Worm (Caenorhabditis elegans) whole organism, L4/young adult: ENCODE data around the gene phf-30.

Experiments used
- W03F9.2 ChIP-seq: fragments of 150-350 bp; optimal IDR thresholded peaks from 2 replicates; lab custom pipeline; 2014; ENCODE audit warnings: missing biosample characterization, missing genetic modification characterization
- dao-5 ChIP-seq: sonication (generic microtip); optimal IDR thresholded peaks from 2 replicates; lab custom pipeline; 2016; ENCODE audit warnings: missing genotype, missing genetic modification characterization, moderate library complexity, missing compliant biosample characterization
- him-1 ChIP-seq: sonication (generic microtip); optimal IDR thresholded peaks from 2 replicates; lab custom pipeline; 2016; ENCODE audit warnings: missing genotype, missing genetic modification reagents, missing genetic modification characterization, missing compliant biosample characterization

Gene phf-30

ce11 chrV:8513361-8513760, 44.5 kb downstream of the phf-30 start, which contains the start of gene F45F2.9:
Gene F45F2.9 (minus strand): TSS chrV:8513461.
- TF ChIP-seq W03F9.2 (tag; lab: Kevin White, UChicago) (no peak), dao-5 (no peak), him-1 (tag; lab: Kevin White, UChicago) (no peak)

- TF ChIP-seq W03F9.2 (tag; lab: Kevin White, UChicago): no peak
- no peak for TF ChIP-seq him-1 (tag; lab: Kevin White, UChicago)
- TF ChIP-seq dao-5: no peak
These were observed 47.6 kb downstream of the phf-30 start for ce11 chrV:8516426-8516825.

- TF ChIP-seq him-1 (tag; lab: Kevin White, UChicago) (no peak), W03F9.2 (tag; lab: Kevin White, UChicago) (no peak), dao-5 (no peak)
These were observed 48.9 kb downstream of the phf-30 start for ce11 chrV:8517711-8518110.

ce11 chrV:8518283-8518682, 49.4 kb downstream of the phf-30 start:
- TF ChIP-seq him-1 (tag; lab: Kevin White, UChicago) (no peak), dao-5 (no peak)

- no peak for TF ChIP-seq him-1 (tag; lab: Kevin White, UChicago)
- no peak for TF ChIP-seq dao-5
- TF ChIP-seq W03F9.2 (tag; lab: Kevin White, UChicago): no peak
These were observed 50.1 kb downstream of the phf-30 start, which contains the start of gene F45F2.10 for ce11 chrV:8518822-8519392. Gene F45F2.10 (minus strand): TSS chrV:8518872.
